Worm (Caenorhabditis elegans) whole organism, L1 larva: ENCODE measurements around the gene cka-1.

ENCODE experiments used
- C04F5.9 ChIP-seq: sonication (generic microtip); optimal IDR thresholded peaks from 2 replicates; lab custom pipeline; 2016; ENCODE audit warnings: missing genetic modification characterization, missing compliant biosample characterization
- C34B4.2 ChIP-seq: sonication (generic microtip); optimal IDR thresholded peaks from 2 replicates; lab custom pipeline; 2017; ENCODE audit warnings: mild to moderate bottlenecking, missing genetic modification characterization, missing compliant biosample characterization
- F16B12.6 ChIP-seq: fragments of 150-350 bp; optimal IDR thresholded peaks from 2 replicates; lab custom pipeline; 2014; ENCODE audit warnings: missing biosample characterization, missing genetic modification characterization
- aha-1 ChIP-seq: fragments of 150-350 bp; optimal IDR thresholded peaks from 2 replicates; lab custom pipeline; 2014; ENCODE audit warnings: missing biosample characterization, missing genetic modification characterization
- alr-1 ChIP-seq: fragments of 200-800 bp; sonication (Bioruptor generic); optimal IDR thresholded peaks from 2 replicates; lab custom pipeline; 2018; ENCODE audit warnings: borderline replicate concordance, mild to moderate bottlenecking, missing genetic modification characterization, missing compliant biosample characterization
- aly-2 ChIP-seq: fragments of 150-350 bp; optimal IDR thresholded peaks from 2 replicates; lab custom pipeline; 2014; ENCODE audit warnings: missing biosample characterization, missing genetic modification characterization
- ceh-8 ChIP-seq: fragments of 200-800 bp; sonication (Bioruptor generic); optimal IDR thresholded peaks from 2 replicates; lab custom pipeline; 2018; ENCODE audit warnings: mild to moderate bottlenecking, missing genetic modification characterization, moderate library complexity, missing compliant biosample characterization
- ceh-88 ChIP-seq: fragments of 200-800 bp; sonication (Bioruptor generic); IDR thresholded peaks from 2 replicates; pipeline ENCODE4 v1.3.6; 2022; ENCODE audit warnings: missing genetic modification characterization, missing compliant biosample characterization
- dpl-1 ChIP-seq, 3 experiments: fragments of 150-350 bp in 2 of 3; sonication (generic microtip) in 1 of 3; optimal IDR thresholded peaks; 2 replicates each; lab custom pipeline; 2014 to 2017; ENCODE audit warnings: missing biosample characterization in 3 of 3, missing genetic modification characterization in 3 of 3, missing genetic modification reagents in 3 of 3
- dsc-1 ChIP-seq: sonication (generic microtip); optimal IDR thresholded peaks from 2 replicates; lab custom pipeline; 2016; ENCODE audit warnings: mild to moderate bottlenecking, missing genetic modification characterization, missing compliant biosample characterization
- efl-1 ChIP-seq, 4 experiments: fragments of 150-350 bp; optimal IDR thresholded peaks in 3 of 4; peaks in 1 of 4; 1 replicate in 1 of 4; 2 replicates in 3 of 4; lab custom pipeline; 2014; ENCODE audit warnings: missing biosample characterization in 2 of 4, missing genetic modification characterization in 2 of 4, missing genetic modification reagents in 2 of 4
- egl-13 ChIP-seq: sonication (generic microtip); optimal IDR thresholded peaks from 2 replicates; lab custom pipeline; 2016; ENCODE audit warnings: missing genotype, missing genetic modification reagents, missing genetic modification characterization, missing compliant biosample characterization
- egl-27 ChIP-seq, 2 experiments: fragments of 150-350 bp in 1 of 2; sonication (generic microtip); optimal IDR thresholded peaks; 3 replicates each; lab custom pipeline; 2017 to 2018; ENCODE audit warnings: missing biosample characterization in 2 of 2, missing genetic modification characterization in 2 of 2, missing genetic modification reagents in 2 of 2
- elt-2 ChIP-seq: sonication (generic microtip); optimal IDR thresholded peaks from 2 replicates; lab custom pipeline; 2016; ENCODE audit warnings: missing genetic modification characterization, mild to moderate bottlenecking, inconsistent platforms, missing compliant biosample characterization, missing genetic modification reagents
- ets-5 ChIP-seq: fragments of 200-800 bp; sonication (Bioruptor generic); IDR thresholded peaks from 2 replicates; pipeline ENCODE4 v1.3.6; 2022; ENCODE audit warnings: missing genetic modification characterization, missing compliant biosample characterization
- fkh-10 ChIP-seq: sonication (generic microtip); optimal IDR thresholded peaks from 2 replicates; lab custom pipeline; 2017; ENCODE audit warnings: missing biosample characterization, missing genetic modification reagents, missing genetic modification characterization
- fkh-4 ChIP-seq: sonication (generic microtip); optimal IDR thresholded peaks from 2 replicates; lab custom pipeline; 2016; ENCODE audit warnings: missing compliant biosample characterization, missing genetic modification characterization, borderline replicate concordance
- fos-1 ChIP-seq: fragments of 150-350 bp; optimal IDR thresholded peaks from 2 replicates; lab custom pipeline; 2014; ENCODE audit warnings: missing biosample characterization, missing genetic modification characterization
- grh-1 ChIP-seq: fragments of 200-800 bp; sonication (Bioruptor generic); IDR thresholded peaks from 2 replicates; pipeline ENCODE4 v1.3.6; 2022; ENCODE audit warnings: missing genetic modification reagents, missing genetic modification characterization, missing compliant biosample characterization
- hpl-2 ChIP-seq: fragments of 150-350 bp; optimal IDR thresholded peaks from 2 replicates; lab custom pipeline; 2014; ENCODE audit warnings: missing biosample characterization, missing genetic modification reagents, missing genetic modification characterization
- irx-1 ChIP-seq: sonication (generic microtip); optimal IDR thresholded peaks from 2 replicates; lab custom pipeline; 2016; ENCODE audit warnings: missing genetic modification characterization, missing compliant biosample characterization
- isw-1 ChIP-seq: fragments of 200-800 bp; sonication (Bioruptor generic); IDR thresholded peaks from 2 replicates; pipeline ENCODE4 v1.3.6; 2022; ENCODE audit warnings: missing genetic modification characterization, missing compliant biosample characterization
- jun-1 ChIP-seq: fragments of 150-350 bp; optimal IDR thresholded peaks from 2 replicates; lab custom pipeline; 2014; ENCODE audit warnings: missing biosample characterization, missing genetic modification reagents, missing genetic modification characterization
- lin-14 ChIP-seq: fragments of 200-800 bp; sonication (Bioruptor generic); optimal IDR thresholded peaks from 2 replicates; lab custom pipeline; 2018; ENCODE audit warnings: mild to moderate bottlenecking, missing genetic modification characterization, moderate library complexity, missing compliant biosample characterization
- lin-35 ChIP-seq, 2 experiments: fragments of 150-350 bp; optimal IDR thresholded peaks; 2 replicates each; lab custom pipeline; 2014; ENCODE audit warnings: missing biosample characterization in 2 of 2, missing genetic modification characterization in 2 of 2, missing genetic modification reagents in 2 of 2
- lin-39 ChIP-seq: fragments of 150-350 bp; optimal IDR thresholded peaks from 2 replicates; lab custom pipeline; 2014; ENCODE audit warnings: missing biosample characterization, missing genetic modification reagents, missing genetic modification characterization
- lir-3 ChIP-seq: sonication (generic microtip); optimal IDR thresholded peaks from 2 replicates; lab custom pipeline; 2016; ENCODE audit warnings: mild to moderate bottlenecking, missing genetic modification characterization, moderate library complexity, missing compliant biosample characterization; ENCODE audit not compliant: poor library complexity
- lsy-2 ChIP-seq, 2 experiments: fragments of 150-350 bp; optimal IDR thresholded peaks; 2 replicates each; lab custom pipeline; 2014; ENCODE audit warnings: missing biosample characterization in 2 of 2, missing genetic modification characterization in 2 of 2
- mab-9 ChIP-seq: fragments of 200-800 bp; sonication (Bioruptor generic); IDR thresholded peaks from 2 replicates; pipeline ENCODE4 v1.3.6; 2022; ENCODE audit warnings: missing genetic modification reagents, missing genetic modification characterization, missing compliant biosample characterization
- mdl-1 ChIP-seq, 2 experiments: fragments of 150-350 bp; optimal IDR thresholded peaks; 2 replicates each; lab custom pipeline; 2014 to 2017; ENCODE audit warnings: missing biosample characterization in 2 of 2, missing genetic modification characterization in 2 of 2, inconsistent platforms in 1 of 2
- mep-1 ChIP-seq: fragments of 150-350 bp; optimal IDR thresholded peaks from 2 replicates; lab custom pipeline; 2014; ENCODE audit warnings: missing biosample characterization, missing genetic modification characterization
- nhr-11 ChIP-seq: fragments of 150-350 bp; optimal IDR thresholded peaks from 2 replicates; lab custom pipeline; 2014; ENCODE audit warnings: missing biosample characterization, missing genetic modification characterization
- nhr-12 ChIP-seq: sonication (generic microtip); optimal IDR thresholded peaks from 2 replicates; lab custom pipeline; 2017; ENCODE audit warnings: missing biosample characterization, missing genetic modification characterization
- nhr-237 ChIP-seq: fragments of 150-350 bp; optimal IDR thresholded peaks from 2 replicates; lab custom pipeline; 2014; ENCODE audit warnings: missing biosample characterization, missing genetic modification characterization
- nhr-28 ChIP-seq: fragments of 150-350 bp; optimal IDR thresholded peaks from 2 replicates; lab custom pipeline; 2014; ENCODE audit warnings: missing biosample characterization, missing genetic modification characterization
- nhr-47 ChIP-seq: sonication (generic microtip); optimal IDR thresholded peaks from 2 replicates; lab custom pipeline; 2016; ENCODE audit warnings: mild to moderate bottlenecking, missing genetic modification characterization, moderate library complexity, missing compliant biosample characterization
- nhr-77 ChIP-seq: fragments of 150-350 bp; optimal IDR thresholded peaks from 2 replicates; lab custom pipeline; 2014; ENCODE audit warnings: missing biosample characterization, missing genetic modification characterization
- pag-3 ChIP-seq: sonication (generic microtip); optimal IDR thresholded peaks from 2 replicates; lab custom pipeline; 2017; ENCODE audit warnings: missing genetic modification characterization, mild to moderate bottlenecking, missing compliant biosample characterization, antibody characterized with exemption, borderline replicate concordance; ENCODE audit not compliant: insufficient read depth
- rnt-1 ChIP-seq: sonication (generic microtip); optimal IDR thresholded peaks from 2 replicates; lab custom pipeline; 2016; ENCODE audit warnings: mild to moderate bottlenecking, missing genetic modification characterization, moderate library complexity, missing compliant biosample characterization
- skn-1 ChIP-seq: fragments of 150-350 bp; optimal IDR thresholded peaks from 2 replicates; lab custom pipeline; 2014; ENCODE audit warnings: missing biosample characterization, missing genetic modification characterization
- snpc-4 ChIP-seq: fragments of 150-350 bp; optimal IDR thresholded peaks from 2 replicates; lab custom pipeline; 2014; ENCODE audit warnings: missing biosample characterization, missing genetic modification characterization
- sox-4 ChIP-seq: sonication (generic microtip); optimal IDR thresholded peaks from 2 replicates; lab custom pipeline; 2016; ENCODE audit warnings: missing genetic modification characterization, missing compliant biosample characterization
- sptf-1 ChIP-seq: fragments of 150-350 bp; optimal IDR thresholded peaks from 2 replicates; lab custom pipeline; 2014; ENCODE audit warnings: missing biosample characterization, missing genetic modification characterization
- swsn-7 ChIP-seq: sonication (generic microtip); optimal IDR thresholded peaks from 2 replicates; lab custom pipeline; 2016; ENCODE audit warnings: missing genetic modification characterization, missing compliant biosample characterization
- tbx-2 ChIP-seq: sonication (generic microtip); optimal IDR thresholded peaks from 2 replicates; lab custom pipeline; 2016; ENCODE audit warnings: missing genetic modification characterization, missing compliant biosample characterization
- unc-30 ChIP-seq: sonication (generic microtip); optimal IDR thresholded peaks from 2 replicates; lab custom pipeline; 2017; ENCODE audit warnings: missing biosample characterization, missing genetic modification characterization
- unc-62 ChIP-seq: fragments of 150-350 bp; optimal IDR thresholded peaks from 2 replicates; lab custom pipeline; 2014; ENCODE audit warnings: missing biosample characterization, missing genetic modification reagents, missing genetic modification characterization
- unc-86 ChIP-seq: sonication (generic microtip); optimal IDR thresholded peaks from 2 replicates; lab custom pipeline; 2016; ENCODE audit warnings: missing genetic modification characterization, missing compliant biosample characterization
- unc-98 ChIP-seq: fragments of 200-800 bp; sonication (Bioruptor generic); IDR thresholded peaks from 2 replicates; pipeline ENCODE4 v1.3.6; 2022; ENCODE audit warnings: missing genetic modification characterization, missing compliant biosample characterization
- xbp-1 ChIP-seq: sonication (generic microtip); optimal IDR thresholded peaks from 2 replicates; lab custom pipeline; 2016; ENCODE audit warnings: missing genetic modification characterization, missing compliant biosample characterization
- zag-1 ChIP-seq: fragments of 150-350 bp; optimal IDR thresholded peaks from 2 replicates; lab custom pipeline; 2014; ENCODE audit warnings: missing biosample characterization, missing genetic modification characterization
- zip-4 ChIP-seq: fragments of 200-800 bp; sonication (Bioruptor generic); optimal IDR thresholded peaks from 2 replicates; lab custom pipeline; 2018; ENCODE audit warnings: mild to moderate bottlenecking, missing genetic modification characterization, moderate library complexity, missing compliant biosample characterization
- ztf-4 ChIP-seq: fragments of 150-350 bp; optimal IDR thresholded peaks from 2 replicates; lab custom pipeline; 2014; ENCODE audit warnings: missing biosample characterization, missing genetic modification characterization

Gene cka-1

DNA sequence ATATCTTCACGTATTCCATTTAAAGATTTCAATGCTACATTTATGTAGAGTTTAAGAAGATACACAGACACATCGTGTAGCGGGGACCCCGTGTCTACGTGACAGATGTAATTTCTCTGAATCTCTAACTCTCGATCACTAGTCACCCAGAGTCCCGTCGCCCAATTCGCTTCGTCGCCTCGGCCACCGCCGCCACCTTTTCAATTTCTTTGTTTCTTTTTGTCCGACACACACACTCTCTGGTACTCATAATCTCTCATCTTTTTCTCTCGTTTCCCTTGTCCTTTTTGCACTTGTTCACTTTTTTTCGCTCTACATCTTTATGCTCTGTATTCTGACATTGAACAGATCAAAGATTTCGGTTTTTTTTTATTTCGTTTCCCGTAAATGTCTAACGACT is 19.0 kb downstream of the cka-1 start:
- no peak for TF ChIP-seq zip-4 (GFP tag; lab: Kevin White, UChicago)
- no peak for TF ChIP-seq ceh-8
- TF ChIP-seq lin-35 (GFP tag; optimal IDR thresholded peaks at IDR 0.05; lab: Kevin White, UChicago) = peak; percentile 62 to 66
- no peak for TF ChIP-seq sox-4 (tag; lab: Kevin White, UChicago)
- TF ChIP-seq nhr-77 (tag; lab: Kevin White, UChicago) = peak; percentile 51
- no peak for TF ChIP-seq C04F5.9 (tag; lab: Kevin White, UChicago)
- TF ChIP-seq dsc-1 = peak; percentile 62
- no peak for TF ChIP-seq ceh-88 (GFP tag; lab: Robert Waterston, UW)
- no peak for TF ChIP-seq F16B12.6 (tag; lab: Kevin White, UChicago)
- peak; percentile 78 for TF ChIP-seq nhr-237 (tag; lab: Kevin White, UChicago)
- TF ChIP-seq rnt-1 = peak; percentile 80
- TF ChIP-seq sptf-1 (tag; lab: Kevin White, UChicago) = no peak
- no peak for TF ChIP-seq alr-1 (tag; lab: Kevin White, UChicago)
- TF ChIP-seq ztf-4 (tag; lab: Kevin White, UChicago) = peak; percentile 41
- peak; percentile 70 for TF ChIP-seq nhr-47 (tag; lab: Kevin White, UChicago)
- TF ChIP-seq elt-2 (tag; lab: Kevin White, UChicago) = peak; percentile 46
- TF ChIP-seq fkh-4 (tag; lab: Kevin White, UChicago) = no peak
- TF ChIP-seq lin-39 (tag; lab: Kevin White, UChicago) = no peak
- peak; percentile 56 to 66 for TF ChIP-seq efl-1 (optimal IDR thresholded peaks at IDR 0.05; lab: Kevin White, UChicago)
- TF ChIP-seq efl-1 (GFP tag; optimal IDR thresholded peaks at IDR 0.05 in 1 of 2; lab: Kevin White, UChicago) = peak; percentile 32 to 94
- TF ChIP-seq xbp-1 = peak; percentile 60
- TF ChIP-seq lin-14 (GFP tag; lab: Kevin White, UChicago) = peak; percentile 93
- TF ChIP-seq unc-86 (tag; lab: Kevin White, UChicago) = peak; percentile 63
- TF ChIP-seq skn-1 = peak; percentile 33
- peak; percentile 32 for TF ChIP-seq aly-2 (tag; lab: Kevin White, UChicago)
- peak; percentile 30 to 84 for TF ChIP-seq lsy-2 (tag; optimal IDR thresholded peaks at IDR 0.05; lab: Kevin White, UChicago)
- peak; percentile 78 for TF ChIP-seq jun-1
- TF ChIP-seq unc-62 (GFP tag; lab: Kevin White, UChicago) = no peak
- no peak for TF ChIP-seq nhr-12 (tag; lab: Kevin White, UChicago)
- peak; percentile 4 for TF ChIP-seq nhr-11 (tag; lab: Kevin White, UChicago)
- TF ChIP-seq mdl-1 (tag; optimal IDR thresholded peaks at IDR 0.05; lab: Kevin White, UChicago) = peak in 1 of 2 experiments; percentile 72
- peak; percentile 68 for TF ChIP-seq fos-1
- TF ChIP-seq unc-30 (tag; lab: Kevin White, UChicago) = no peak
- TF ChIP-seq egl-27 (tag; optimal IDR thresholded peaks at IDR 0.05; lab: Kevin White, UChicago) = peak; percentile 40 to 52
- peak; percentile 48 for TF ChIP-seq mep-1 (tag; lab: Kevin White, UChicago)
- no peak for TF ChIP-seq mab-9 (GFP tag; lab: Robert Waterston, UW)
- TF ChIP-seq C34B4.2 (tag; lab: Kevin White, UChicago) = no peak
- peak; percentile 62 for TF ChIP-seq snpc-4 (tag; lab: Kevin White, UChicago)
- TF ChIP-seq aha-1 (tag; lab: Kevin White, UChicago) = peak; percentile 24
- TF ChIP-seq lir-3 (tag; lab: Kevin White, UChicago) = no peak
- peak; percentile 72 for TF ChIP-seq swsn-7 (tag; lab: Kevin White, UChicago)
- TF ChIP-seq pag-3 (tag; lab: Kevin White, UChicago) = peak; percentile 20
- TF ChIP-seq grh-1 = no peak
- TF ChIP-seq dpl-1 (GFP tag; optimal IDR thresholded peaks at IDR 0.05; lab: Kevin White, UChicago) = peak in 2 of 3 experiments; percentile 0 to 40
- TF ChIP-seq hpl-2 = no peak
- no peak for TF ChIP-seq ets-5 (GFP tag; lab: Robert Waterston, UW)
- no peak; the same call in 1 of the 2 replicates for TF ChIP-seq isw-1 (GFP tag; lab: Robert Waterston, UW)
- no peak for TF ChIP-seq nhr-28 (tag; lab: Kevin White, UChicago)
- TF ChIP-seq egl-13 (tag; lab: Kevin White, UChicago) = no peak
- TF ChIP-seq zag-1 (tag; lab: Kevin White, UChicago) = no peak
- peak; percentile 4 for TF ChIP-seq irx-1 (tag; lab: Kevin White, UChicago)
- TF ChIP-seq fkh-10 = no peak
- TF ChIP-seq tbx-2 (tag; lab: Kevin White, UChicago) = peak; percentile 81
- no peak for TF ChIP-seq unc-98 (GFP tag; lab: Robert Waterston, UW)
